Fruit fly (Drosophila melanogaster): ENCODE results near the gene CG17636.
A peak's percentile ranks its signal among the peaks of the same experiment; 100 is the strongest.

The CG17636 gene

DNA sequence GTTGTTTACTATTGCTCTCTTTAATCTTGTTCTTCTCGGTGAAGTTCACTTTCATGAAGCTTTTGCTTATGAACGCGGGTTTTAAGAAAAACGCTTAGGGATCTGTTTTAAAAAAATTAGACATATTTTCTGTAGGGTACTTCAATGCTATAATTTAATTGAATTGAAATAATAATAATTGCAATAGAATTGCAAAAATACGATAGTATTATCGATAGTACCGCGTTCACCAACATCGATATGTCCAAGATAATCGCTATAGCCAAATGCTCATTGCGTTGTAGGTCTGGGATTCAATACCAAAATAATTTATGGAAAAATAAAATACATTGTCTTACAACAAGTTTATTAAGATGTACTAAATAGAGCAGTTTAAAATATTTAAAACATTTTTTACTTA is 15.4 kb upstream of the CG17636 start:
- TF ChIP-seq HLH4C (GFP tag; IDR thresholded peaks at IDR 0.05; ENCODE audit: partially characterized antibody) (peak; percentile 75), CG14860 (GFP tag; IDR thresholded peaks at IDR 0.05; ENCODE audit: partially characterized antibody) (peak; percentile 58; the same call in 1 of the 3 replicates), gfzf (GFP tag; optimal IDR thresholded peaks at IDR 0.05) (peak; percentile 23), Dek (tag; optimal IDR thresholded peaks at IDR 0.05) (no peak), tgo (GFP tag; IDR thresholded peaks at IDR 0.05) (no peak), ato (GFP tag; IDR thresholded peaks at IDR 0.05; ENCODE audit: partially characterized antibody) (peak; percentile 78), Med (GFP tag) (peak; percentile 58), Hr51 (GFP tag; optimal IDR thresholded peaks at IDR 0.05) (no peak), CG42726 (GFP tag; IDR thresholded peaks at IDR 0.05; ENCODE audit: partially characterized antibody) (peak; percentile 52; the same call in 1 of the 2 replicates), rib (GFP tag; IDR thresholded peaks at IDR 0.05) (no peak), CG15479 (GFP tag; optimal IDR thresholded peaks at IDR 0.05) (peak; percentile 4), BEAF-32 (GFP tag; optimal IDR thresholded peaks at IDR 0.05) (peak; percentile 82), knrl (GFP tag; IDR thresholded peaks at IDR 0.05; ENCODE audit: partially characterized antibody) (peak; percentile 84), kni (GFP tag; optimal IDR thresholded peaks at IDR 0.05) (no peak), sens (GFP tag) (peak; percentile 45), nmo (GFP tag; optimal IDR thresholded peaks at IDR 0.05) (no peak), CG12659 (GFP tag; optimal IDR thresholded peaks at IDR 0.05) (peak; percentile 22), bbx (GFP tag; IDR thresholded peaks at IDR 0.05; ENCODE audit: partially characterized antibody) (peak; percentile 82), CG9797 (GFP tag; optimal IDR thresholded peaks at IDR 0.05) (no peak), mld (GFP tag; IDR thresholded peaks at IDR 0.05; ENCODE audit: partially characterized antibody) (0 out of 3 replicates have a peak, but pooled peaks have one; percentile 54), CG7963 (GFP tag; IDR thresholded peaks at IDR 0.05; ENCODE audit: partially characterized antibody) (peak; percentile 67; the same call in 2 of the 3 replicates), CG31441 (GFP tag; IDR thresholded peaks at IDR 0.05) (no peak), exex (tag; optimal IDR thresholded peaks at IDR 0.05) (no peak), CG15073 (GFP tag; optimal IDR thresholded peaks at IDR 0.05) (no peak), YL-1 (GFP tag; optimal IDR thresholded peaks at IDR 0.05) (peak; percentile 44), inv (GFP tag; IDR thresholded peaks at IDR 0.05; ENCODE audit: partially characterized antibody) (peak; percentile 69), Dll (GFP tag; IDR thresholded peaks at IDR 0.05; ENCODE audit: partially characterized antibody) (peak; percentile 89), CG10979 (tag; optimal IDR thresholded peaks at IDR 0.05) (no peak), Dref (GFP tag; IDR thresholded peaks at IDR 0.05) (peak; percentile 70), HmgZ (tag; optimal IDR thresholded peaks at IDR 0.05) (peak; percentile 27), gcm2 (GFP tag; optimal IDR thresholded peaks at IDR 0.05) (no peak), pzg (GFP tag; optimal IDR thresholded peaks at IDR 0.05) (peak; percentile 46), lilli (GFP tag; optimal IDR thresholded peaks at IDR 0.05) (peak; percentile 20), CG2129 (GFP tag; IDR thresholded peaks at IDR 0.05; ENCODE audit: partially characterized antibody) (peak; percentile 72), vnd (GFP tag; IDR thresholded peaks at IDR 0.05; ENCODE audit: partially characterized antibody) (peak; percentile 72), CG8765 (GFP tag; IDR thresholded peaks at IDR 0.05) (no peak), sna (GFP tag; IDR thresholded peaks at IDR 0.05; ENCODE audit: partially characterized antibody) (peak; percentile 83), CG30020 (tag; optimal IDR thresholded peaks at IDR 0.05) (peak; percentile 53), CG17359 (tag; optimal IDR thresholded peaks at IDR 0.05) (no peak), CG14710 (tag; optimal IDR thresholded peaks at IDR 0.05) (peak; percentile 22), nerfin-2 (GFP tag; IDR thresholded peaks at IDR 0.05; ENCODE audit: partially characterized antibody) (peak; percentile 75), Oaz (GFP tag; IDR thresholded peaks at IDR 0.05) (no peak), CG1529 (GFP tag; optimal IDR thresholded peaks at IDR 0.05) (no peak), Scr (GFP tag; IDR thresholded peaks at IDR 0.05; ENCODE audit: partially characterized antibody) (peak; percentile 87), CG2116 (GFP tag; optimal IDR thresholded peaks at IDR 0.05) (peak; percentile 55), CG15601 (tag; optimal IDR thresholded peaks at IDR 0.05) (no peak), Dip3 (GFP tag; optimal IDR thresholded peaks at IDR 0.05) (no peak), tna (GFP tag; IDR thresholded peaks at IDR 0.05; ENCODE audit: partially characterized antibody) (peak; percentile 72)

All from whole organism, embryonic.